Fruit fly (Drosophila melanogaster) whole organism, embryonic: ENCODE measurements around the gene CG1416.

Source experiments
- B-H2 ChIP-seq: fragments of 200-800 bp; sonication (Bioruptor generic); optimal IDR thresholded peaks from 2 replicates; lab custom pipeline; 2018; ENCODE audit warnings: missing biosample characterization, mild to moderate bottlenecking, missing genetic modification characterization
- CG10565 ChIP-seq: fragments of 200-800 bp; sonication (Bioruptor generic); optimal IDR thresholded peaks from 3 replicates; lab custom pipeline; 2016; ENCODE audit warnings: missing biosample characterization, mild to moderate bottlenecking, missing genetic modification characterization
- CG11085 ChIP-seq: fragments of 200-800 bp; sonication (Bioruptor generic); IDR thresholded peaks from 2 replicates; pipeline ENCODE4 v1.3.6; 2022; ENCODE audit warnings: missing biosample characterization, missing genetic modification characterization
- CG12155 ChIP-seq: fragments of 200-800 bp; sonication (Bioruptor generic); optimal IDR thresholded peaks from 3 replicates; lab custom pipeline; 2016; ENCODE audit warnings: missing biosample characterization, missing genetic modification characterization
- CG12236 ChIP-seq: fragments of 200-800 bp; sonication (Bioruptor generic); optimal IDR thresholded peaks from 2 replicates; lab custom pipeline; 2016; ENCODE audit warnings: missing biosample characterization, missing genetic modification characterization
- CG12391 ChIP-seq: fragments of 200-800 bp; sonication (Bioruptor generic); optimal IDR thresholded peaks from 3 replicates; lab custom pipeline; 2018; ENCODE audit warnings: missing biosample characterization, mild to moderate bottlenecking, missing genetic modification characterization, moderate library complexity
- CG1603 ChIP-seq: fragments of 200-800 bp; sonication (Bioruptor generic); optimal IDR thresholded peaks from 2 replicates; lab custom pipeline; 2019; ENCODE audit warnings: missing biosample characterization, mild to moderate bottlenecking, missing genetic modification characterization, moderate library complexity
- CG1647 ChIP-seq: fragments of 200-800 bp; sonication (Bioruptor generic); optimal IDR thresholded peaks from 3 replicates; lab custom pipeline; 2016; ENCODE audit warnings: missing biosample characterization, missing genetic modification characterization
- CG17568 ChIP-seq: fragments of 200-800 bp; sonication (Bioruptor generic); optimal IDR thresholded peaks from 2 replicates; lab custom pipeline; 2018; ENCODE audit warnings: missing biosample characterization, mild to moderate bottlenecking, missing genetic modification characterization, moderate library complexity
- CG17802 ChIP-seq: fragments of 200-800 bp; sonication (Bioruptor generic); optimal IDR thresholded peaks from 2 replicates; lab custom pipeline; 2018; ENCODE audit warnings: missing biosample characterization, mild to moderate bottlenecking, missing genetic modification characterization, moderate library complexity
- CG30403 ChIP-seq: fragments of 200-800 bp; sonication (Bioruptor generic); optimal IDR thresholded peaks from 3 replicates; lab custom pipeline; 2016; ENCODE audit warnings: missing biosample characterization, missing genetic modification characterization
- CG34422 ChIP-seq: fragments of 200-800 bp; sonication (Bioruptor generic); IDR thresholded peaks from 3 replicates; pipeline ENCODE4 v1.3.6; 2022; ENCODE audit warnings: missing biosample characterization, missing genetic modification characterization
- CG3838 ChIP-seq: fragments of 200-800 bp; sonication (Bioruptor generic); optimal IDR thresholded peaks from 3 replicates; lab custom pipeline; 2016; ENCODE audit warnings: missing biosample characterization, missing genetic modification characterization
- CG4404 ChIP-seq: fragments of 200-800 bp; sonication (Bioruptor generic); IDR thresholded peaks from 2 replicates; pipeline ENCODE4 v1.3.6; 2022; ENCODE audit warnings: missing biosample characterization, missing genetic modification characterization
- CG4617 ChIP-seq: fragments of 200-800 bp; sonication (Bioruptor generic); optimal IDR thresholded peaks from 3 replicates; lab custom pipeline; 2016; ENCODE audit warnings: missing biosample characterization, missing genetic modification characterization, borderline replicate concordance
- D19A ChIP-seq: fragments of 200-800 bp; optimal IDR thresholded peaks from 3 replicates; lab custom pipeline; 2019; ENCODE audit warnings: missing biosample characterization, mild to moderate bottlenecking, missing genetic modification characterization, moderate library complexity
- Dbx ChIP-seq: fragments of 200-800 bp; sonication (Bioruptor generic); IDR thresholded peaks from 3 replicates; pipeline ENCODE4 v1.3.6; 2022; ENCODE audit warnings: missing biosample characterization, missing genetic modification characterization
- E2f1 ChIP-seq: fragments of 200-800 bp; sonication (Bioruptor generic); IDR thresholded peaks from 2 replicates; pipeline ENCODE4 v1.3.6; 2022; ENCODE audit warnings: missing biosample characterization, missing genetic modification characterization
- Hmr ChIP-seq: fragments of 200-800 bp; sonication (Bioruptor generic); optimal IDR thresholded peaks from 3 replicates; lab custom pipeline; 2017; ENCODE audit warnings: mild to moderate bottlenecking, missing biosample characterization, missing genetic modification reagents, missing genetic modification characterization
- Myb ChIP-seq: fragments of 200-800 bp; sonication (Bioruptor generic); optimal IDR thresholded peaks from 2 replicates; lab custom pipeline; 2016; ENCODE audit warnings: missing biosample characterization, missing genetic modification characterization
- NK7.1 ChIP-seq: fragments of 200-800 bp; sonication (Bioruptor generic); optimal IDR thresholded peaks from 3 replicates; lab custom pipeline; 2016; ENCODE audit warnings: missing biosample characterization, missing genetic modification characterization
- Neu2 ChIP-seq: fragments of 200-800 bp; sonication (Bioruptor generic); optimal IDR thresholded peaks from 3 replicates; lab custom pipeline; 2016; ENCODE audit warnings: missing biosample characterization, missing genetic modification characterization, borderline replicate concordance
- Ptx1 ChIP-seq: fragments of 200-800 bp; sonication (Bioruptor generic); IDR thresholded peaks from 2 replicates; pipeline ENCODE4 v1.3.6; 2022; ENCODE audit warnings: missing biosample characterization, missing genetic modification characterization
- Sry-δ ChIP-seq: fragments of 200-800 bp; sonication (Bioruptor generic); optimal IDR thresholded peaks from 2 replicates; lab custom pipeline; 2016; ENCODE audit warnings: missing biosample characterization, missing genetic modification characterization
- Trl ChIP-seq, 3 experiments: fragments of >200 bp in 2 of 3; fragments of 200-800 bp in 1 of 3; sonication (Bioruptor generic) in 1 of 3; optimal IDR thresholded peaks; 2 replicates in 1 of 3; 3 replicates in 2 of 3; lab custom pipeline; 2016 to 2017; ENCODE audit warnings: missing biosample characterization in 1 of 3, missing genetic modification characterization in 1 of 3
- Usf ChIP-seq: fragments of 200-800 bp; sonication (Bioruptor generic); optimal IDR thresholded peaks from 2 replicates; lab custom pipeline; 2017; ENCODE audit warnings: missing genotype, missing biosample characterization, missing genetic modification characterization
- abd-A ChIP-seq: fragments of 200-800 bp; sonication (Bioruptor generic); optimal IDR thresholded peaks from 3 replicates; lab custom pipeline; 2019; ENCODE audit warnings: missing biosample characterization, mild to moderate bottlenecking, missing genetic modification characterization, moderate library complexity
- ato ChIP-seq: fragments of 200-800 bp; sonication (Bioruptor generic); IDR thresholded peaks from 2 replicates; pipeline ENCODE4 v1.3.6; 2022; ENCODE audit warnings: missing biosample characterization, missing genetic modification characterization; ENCODE audit not compliant: partially characterized antibody
- crp ChIP-seq, 2 experiments: fragments of 200-800 bp; sonication (Bioruptor generic); optimal IDR thresholded peaks; 2 replicates in 1 of 2; 3 replicates in 1 of 2; lab custom pipeline; 2017; ENCODE audit warnings: missing biosample characterization in 2 of 2, missing genetic modification characterization in 2 of 2, mild to moderate bottlenecking in 1 of 2, moderate library complexity in 1 of 2
- dmrt99B ChIP-seq: fragments of 200-800 bp; sonication (Bioruptor generic); optimal IDR thresholded peaks from 2 replicates; lab custom pipeline; 2018; ENCODE audit warnings: missing biosample characterization, mild to moderate bottlenecking, missing genetic modification characterization, moderate library complexity
- esg ChIP-seq: fragments of 200-800 bp; sonication (Bioruptor generic); conservative IDR thresholded peaks from 2 replicates; pipeline ENCODE4 v1.3.6; 2022; ENCODE audit warnings: missing biosample characterization, missing genetic modification characterization
- gem ChIP-seq: fragments of 200-800 bp; sonication (Bioruptor generic); optimal IDR thresholded peaks from 2 replicates; lab custom pipeline; 2019; ENCODE audit warnings: missing biosample characterization, mild to moderate bottlenecking, missing genetic modification characterization, moderate library complexity
- her ChIP-seq: fragments of 200-800 bp; sonication (Bioruptor generic); optimal IDR thresholded peaks from 2 replicates; lab custom pipeline; 2016; ENCODE audit warnings: missing biosample characterization, missing genetic modification characterization
- insv ChIP-seq, 2 experiments: fragments of 200-800 bp; sonication (Bioruptor generic); optimal IDR thresholded peaks; 3 replicates each; lab custom pipeline; 2016 to 2018; ENCODE audit warnings: missing biosample characterization in 2 of 2, missing genetic modification characterization in 2 of 2
- klu ChIP-seq: fragments of 200-800 bp; sonication (Bioruptor generic); IDR thresholded peaks from 2 replicates; pipeline ENCODE4 v1.3.6; 2022; ENCODE audit warnings: missing biosample characterization, missing genetic modification characterization
- mam ChIP-seq: fragments of 200-800 bp; sonication (Bioruptor generic); optimal IDR thresholded peaks from 3 replicates; lab custom pipeline; 2016; ENCODE audit warnings: missing biosample characterization, missing genetic modification characterization
- phol ChIP-seq: fragments of 200-800 bp; sonication (Bioruptor generic); optimal IDR thresholded peaks from 3 replicates; lab custom pipeline; 2018; ENCODE audit warnings: missing biosample characterization, mild to moderate bottlenecking, missing genetic modification characterization, moderate library complexity
- pum ChIP-seq: fragments of 200-800 bp; sonication (Bioruptor generic); optimal IDR thresholded peaks from 2 replicates; lab custom pipeline; 2016; ENCODE audit warnings: missing biosample characterization, missing genetic modification characterization
- repo ChIP-seq: fragments of 200-800 bp; sonication (Bioruptor generic); optimal IDR thresholded peaks from 2 replicates; lab custom pipeline; 2016; ENCODE audit warnings: missing biosample characterization, missing genetic modification characterization
- scrt ChIP-seq: fragments of 200-800 bp; sonication (Bioruptor generic); optimal IDR thresholded peaks from 2 replicates; lab custom pipeline; 2018; ENCODE audit warnings: missing biosample characterization, mild to moderate bottlenecking, missing genetic modification characterization, moderate library complexity
- shn ChIP-seq: fragments of 200-800 bp; sonication (Bioruptor generic); optimal IDR thresholded peaks from 3 replicates; lab custom pipeline; 2016; ENCODE audit warnings: missing biosample characterization, missing genetic modification characterization
- slbo ChIP-seq: fragments of 200-800 bp; sonication (Bioruptor generic); IDR thresholded peaks from 2 replicates; pipeline ENCODE4 v1.3.6; 2022; ENCODE audit warnings: missing biosample characterization, missing genetic modification characterization
- tap ChIP-seq: fragments of 200-800 bp; optimal IDR thresholded peaks from 3 replicates; lab custom pipeline; 2019; ENCODE audit warnings: missing biosample characterization, mild to moderate bottlenecking, missing genetic modification characterization, moderate library complexity
- tll ChIP-seq, 2 experiments: fragments of 200-800 bp in 1 of 2; fragments of >200 bp in 1 of 2; sonication (Bioruptor generic) in 1 of 2; optimal IDR thresholded peaks; 2 replicates each; lab custom pipeline; 2017 to 2019; ENCODE audit warnings: missing biosample characterization in 2 of 2, missing genetic modification characterization in 2 of 2, mild to moderate bottlenecking in 1 of 2, moderate library complexity in 1 of 2
- trh ChIP-seq: fragments of 200-800 bp; sonication (Bioruptor generic); optimal IDR thresholded peaks from 2 replicates; lab custom pipeline; 2016; ENCODE audit warnings: missing biosample characterization, missing genetic modification characterization
- vnd ChIP-seq: fragments of 200-800 bp; sonication (Bioruptor generic); IDR thresholded peaks from 3 replicates; pipeline ENCODE4 v1.3.6; 2022; ENCODE audit warnings: missing biosample characterization, missing genetic modification characterization; ENCODE audit not compliant: partially characterized antibody
- yki ChIP-seq: fragments of >200 bp; optimal IDR thresholded peaks from 3 replicates; lab custom pipeline; 2018
- z ChIP-seq: fragments of 200-800 bp; sonication (Bioruptor generic); IDR thresholded peaks from 3 replicates; pipeline ENCODE4 v1.3.6; 2022; ENCODE audit warnings: missing biosample characterization, missing genetic modification characterization

CG1416 gene

dm6 chr2L:21757264-21758066 is at the start of gene CG1416, which contains the start of gene step (continued):
- TF ChIP-seq dmrt99B (peak; percentile 43), ato (GFP tag; lab: Robert Waterston, UW) (0 out of 2 replicates have a peak, but pooled peaks have one; percentile 29), NK7.1 (no peak), B-H2 (GFP tag; lab: Kevin White, UChicago) (peak; percentile 20), CG17802 (peak; percentile 90), Dbx (GFP tag; lab: Robert Waterston, UW) (0 out of 3 replicates have a peak, but pooled peaks have one; percentile 65), shn (peak; percentile 32), trh (no peak), CG1603 (tag; lab: Kevin White, UChicago) (peak; percentile 87), CG4617 (GFP tag; lab: Kevin White, UChicago) (peak; percentile 74), vnd (GFP tag; lab: Robert Waterston, UW) (peak; percentile 5; the same call in 2 of the 3 replicates), gem (tag; lab: Kevin White, UChicago) (peak; percentile 65), abd-A (tag; lab: Kevin White, UChicago) (no peak), CG1647 (GFP tag; lab: Kevin White, UChicago) (peak; percentile 15), E2f1 (GFP tag; lab: Robert Waterston, UW) (peak; percentile 58; the same call in 1 of the 2 replicates), CG17568 (peak; percentile 24), insv (GFP tag; optimal IDR thresholded peaks at IDR 0.05; lab: Kevin White, UChicago) (no peak), yki (lab: Kevin White, UChicago) (no peak), esg (GFP tag; lab: Robert Waterston, UW) (peak; percentile 45; the same call in 1 of the 2 replicates), CG4404 (GFP tag; lab: Robert Waterston, UW) (no peak), CG10565 (GFP tag; lab: Kevin White, UChicago) (no peak), Trl (optimal IDR thresholded peaks at IDR 0.05; lab: Kevin White, UChicago) (no peak), Trl (GFP tag; optimal IDR thresholded peaks at IDR 0.05; lab: Kevin White, UChicago) (peak; percentile 71), Sry-δ (GFP tag; lab: Kevin White, UChicago) (peak; percentile 96), mam (GFP tag; lab: Kevin White, UChicago) (peak; percentile 75), slbo (GFP tag; lab: Robert Waterston, UW) (peak; percentile 84), pum (GFP tag; lab: Kevin White, UChicago) (peak; percentile 67), crp (GFP tag; optimal IDR thresholded peaks at IDR 0.05; lab: Kevin White, UChicago) (peak in 1 of 2 experiments; percentile 68), z (GFP tag; lab: Robert Waterston, UW) (no peak), tap (tag; lab: Kevin White, UChicago) (no peak), Ptx1 (GFP tag; lab: Robert Waterston, UW) (no peak; the same call in 1 of the 2 replicates), CG30403 (peak; percentile 81), CG12391 (tag; lab: Kevin White, UChicago) (peak; percentile 70), CG12155 (GFP tag; lab: Kevin White, UChicago) (peak; percentile 50), CG34422 (peak; percentile 77; the same call in 2 of the 3 replicates), D19A (tag; lab: Kevin White, UChicago) (no peak), CG11085 (peak; percentile 65), repo (GFP tag; lab: Kevin White, UChicago) (peak; percentile 8), CG12236 (GFP tag; lab: Kevin White, UChicago) (peak; percentile 23), CG3838 (no peak), Usf (GFP tag; lab: Kevin White, UChicago) (peak; percentile 34), Neu2 (GFP tag; lab: Kevin White, UChicago) (no peak), klu (GFP tag; lab: Robert Waterston, UW) (no peak), Hmr (GFP tag; lab: Kevin White, UChicago) (peak; percentile 52), scrt (GFP tag; lab: Kevin White, UChicago) (no peak), Myb (GFP tag; lab: Kevin White, UChicago) (peak; percentile 74), phol (tag; lab: Kevin White, UChicago) (peak; percentile 97), her (peak; percentile 29), tll (GFP tag; optimal IDR thresholded peaks at IDR 0.05; lab: Kevin White, UChicago) (peak in 1 of 2 experiments; percentile 83)
